Fruit fly (Drosophila melanogaster) whole organism, embryonic: ENCODE data around the gene CG46519.
"Not testable (repeated sequence)": the region's sequence is repeated elsewhere in the genome, so short reads cannot be mapped to it uniquely, and the experiment has no call there.

Source experiments
- CG14441 ChIP-seq: fragments of 200-800 bp; sonication (Bioruptor generic); IDR thresholded peaks from 2 replicates; pipeline ENCODE4 v1.3.6; 2022; ENCODE audit warnings: missing biosample characterization, missing genetic modification characterization
- CG1602 ChIP-seq: fragments of 200-800 bp; sonication (Bioruptor generic); optimal IDR thresholded peaks from 3 replicates; lab custom pipeline; 2016; ENCODE audit warnings: missing biosample characterization, missing genetic modification characterization
- CG17359 ChIP-seq: fragments of 200-800 bp; sonication (Bioruptor generic); optimal IDR thresholded peaks from 3 replicates; lab custom pipeline; 2018; ENCODE audit warnings: missing biosample characterization, mild to moderate bottlenecking, missing genetic modification characterization, moderate library complexity
- CG18262 ChIP-seq: fragments of 200-800 bp; optimal IDR thresholded peaks from 3 replicates; lab custom pipeline; 2019; ENCODE audit warnings: missing biosample characterization, mild to moderate bottlenecking, missing genetic modification characterization, moderate library complexity
- CG31224 ChIP-seq: fragments of 200-800 bp; sonication (Bioruptor generic); IDR thresholded peaks from 2 replicates; pipeline ENCODE4 v1.3.6; 2022; ENCODE audit warnings: missing biosample characterization, missing genetic modification characterization
- CG8765 ChIP-seq: fragments of 200-800 bp; sonication (Bioruptor generic); IDR thresholded peaks from 2 replicates; pipeline ENCODE4 v1.3.6; 2022; ENCODE audit warnings: missing biosample characterization, missing genetic modification characterization
- CG9727 ChIP-seq: fragments of 200-800 bp; sonication (Bioruptor generic); optimal IDR thresholded peaks from 3 replicates; lab custom pipeline; 2017; ENCODE audit warnings: missing biosample characterization, mild to moderate bottlenecking, missing genetic modification characterization
- HLH3B ChIP-seq: fragments of 200-800 bp; sonication (Bioruptor generic); IDR thresholded peaks from 2 replicates; pipeline ENCODE4 v1.3.6; 2022; ENCODE audit warnings: missing biosample characterization, missing genetic modification characterization
- ac ChIP-seq: fragments of 200-800 bp; sonication (Bioruptor generic); optimal IDR thresholded peaks from 3 replicates; lab custom pipeline; 2017; ENCODE audit warnings: missing biosample characterization, mild to moderate bottlenecking, missing genetic modification characterization
- dm ChIP-seq: fragments of 200-800 bp; sonication (Bioruptor generic); optimal IDR thresholded peaks from 3 replicates; lab custom pipeline; 2016; ENCODE audit warnings: missing biosample characterization, missing genetic modification characterization
- jing ChIP-seq: fragments of 200-800 bp; sonication (Bioruptor generic); optimal IDR thresholded peaks from 2 replicates; lab custom pipeline; 2018; ENCODE audit warnings: missing biosample characterization, mild to moderate bottlenecking, missing genetic modification characterization
- onecut ChIP-seq: fragments of 200-800 bp; sonication (Bioruptor generic); IDR thresholded peaks from 2 replicates; pipeline ENCODE4 v1.3.6; 2022; ENCODE audit warnings: missing biosample characterization, missing genetic modification characterization
- pb ChIP-seq: fragments of 200-800 bp; sonication (Bioruptor generic); optimal IDR thresholded peaks from 3 replicates; lab custom pipeline; 2016; ENCODE audit warnings: missing biosample characterization, missing genetic modification characterization
- unpg ChIP-seq: fragments of 200-800 bp; sonication (Bioruptor generic); optimal IDR thresholded peaks from 3 replicates; lab custom pipeline; 2018; ENCODE audit warnings: missing biosample characterization, mild to moderate bottlenecking, missing genetic modification characterization, moderate library complexity
- wek ChIP-seq: fragments of 200-800 bp; sonication (Bioruptor generic); optimal IDR thresholded peaks from 3 replicates; lab custom pipeline; 2018; ENCODE audit warnings: missing biosample characterization, mild to moderate bottlenecking, missing genetic modification characterization, moderate library complexity

Gene CG46519

dm6 chrX:22226273-22226672 lies 5.1 kb upstream of the CG46519 start, which contains the start of gene CG46518:
TSS of gene CG46518 (plus strand) at chrX:22226573.
- TF ChIP-seq CG18262 (tag; lab: Kevin White, UChicago); CG14441 (GFP tag; lab: Robert Waterston, UW); pb (GFP tag; lab: Kevin White, UChicago): not testable (repeated sequence)

DNA sequence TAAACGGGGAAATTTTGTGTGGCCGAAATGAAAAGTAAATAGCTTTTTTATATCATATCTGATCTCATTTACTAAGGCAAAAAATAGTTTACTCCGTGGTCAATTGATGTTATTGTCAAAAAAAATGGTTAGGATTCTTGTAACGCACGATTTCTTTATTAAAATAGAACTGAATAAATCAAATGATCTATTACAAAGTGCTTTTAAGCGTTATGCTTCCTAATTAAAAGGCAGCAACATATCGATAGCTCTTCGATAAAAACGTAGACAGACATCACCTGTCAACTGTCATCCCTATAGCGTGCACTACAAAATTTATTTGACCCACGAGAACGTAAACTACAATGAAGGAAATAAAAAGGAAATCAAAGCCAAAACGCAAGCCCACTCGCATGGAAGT lies 4.9 kb downstream of the CG46519 start, which contains the start of gene CG46520:
CG46520 (plus strand) TSS at position 301 of the 400 bp plus-strand sequence.
- not testable (repeated sequence) for TF ChIP-seq CG17359 (tag; lab: Kevin White, UChicago); dm (GFP tag; lab: Kevin White, UChicago); CG8765 (GFP tag; lab: Robert Waterston, UW)
- TF ChIP-seq, all 482 proteins: peak for 0; not testable (repeated sequence) for 482

DNA sequence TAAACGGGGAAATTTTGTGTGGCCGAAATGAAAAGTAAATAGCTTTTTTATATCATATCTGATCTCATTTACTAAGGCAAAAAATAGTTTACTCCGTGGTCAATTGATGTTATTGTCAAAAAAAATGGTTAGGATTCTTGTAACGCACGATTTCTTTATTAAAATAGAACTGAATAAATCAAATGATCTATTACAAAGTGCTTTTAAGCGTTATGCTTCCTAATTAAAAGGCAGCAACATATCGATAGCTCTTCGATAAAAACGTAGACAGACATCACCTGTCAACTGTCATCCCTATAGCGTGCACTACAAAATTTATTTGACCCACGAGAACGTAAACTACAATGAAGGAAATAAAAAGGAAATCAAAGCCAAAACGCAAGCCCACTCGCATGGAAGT lies 9.9 kb downstream of the CG46519 start, which contains the start of gene CG46521:
CG46521 (plus strand) TSS at position 301 of the 400 bp plus-strand sequence.
- TF ChIP-seq CG1602 (GFP tag; lab: Kevin White, UChicago); jing (GFP tag; lab: Kevin White, UChicago); ac: not testable (repeated sequence)

dm6 chrX:22246300-22246699 lies 14.9 kb downstream of the CG46519 start, which contains the start of gene CG46522:
TSS of gene CG46522 (plus strand) at chrX:22246600.
- TF ChIP-seq CG31224; unpg (GFP tag; lab: Kevin White, UChicago); HLH3B (GFP tag; lab: Robert Waterston, UW): not testable (repeated sequence)

DNA sequence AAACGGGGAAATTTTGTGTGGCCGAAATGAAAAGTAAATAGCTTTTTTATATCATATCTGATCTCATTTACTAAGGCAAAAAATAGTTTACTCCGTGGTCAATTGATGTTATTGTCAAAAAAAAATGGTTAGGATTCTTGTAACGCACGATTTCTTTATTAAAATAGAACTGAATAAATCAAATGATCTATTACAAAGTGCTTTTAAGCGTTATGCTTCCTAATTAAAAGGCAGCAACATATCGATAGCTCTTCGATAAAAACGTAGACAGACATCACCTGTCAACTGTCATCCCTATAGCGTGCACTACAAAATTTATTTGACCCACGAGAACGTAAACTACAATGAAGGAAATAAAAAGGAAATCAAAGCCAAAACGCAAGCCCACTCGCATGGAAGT lies 19.9 kb downstream of the CG46519 start, which contains the start of gene CG41562:
CG41562 (plus strand) TSS at position 301 of the 400 bp plus-strand sequence.
- TF ChIP-seq wek (GFP tag; lab: Kevin White, UChicago); CG9727; onecut (GFP tag; lab: Robert Waterston, UW): not testable (repeated sequence)
- TF ChIP-seq, all 482 proteins: peak for 0; not testable (repeated sequence) for 482
